Worm (Caenorhabditis elegans) whole organism, midembryonic: Measurements from ENCODE around the gene T12G3.2.

Source experiments
- T22C8.4 ChIP-seq: fragments of 200-800 bp; sonication (Bioruptor generic); IDR thresholded peaks from 2 replicates; pipeline ENCODE4 v1.3.6; 2022; ENCODE audit warnings: missing genetic modification characterization, missing compliant biosample characterization
- cog-1 ChIP-seq: sonication (generic microtip); optimal IDR thresholded peaks from 2 replicates; lab custom pipeline; 2016; ENCODE audit warnings: missing genetic modification characterization, missing compliant biosample characterization
- flt-1 ChIP-seq: fragments of 200-800 bp; sonication (Bioruptor generic); IDR thresholded peaks from 2 replicates; pipeline ENCODE4 v1.3.6; 2022; ENCODE audit warnings: missing genetic modification characterization, missing compliant biosample characterization
- klf-2 ChIP-seq: fragments of 200-800 bp; sonication (Bioruptor generic); conservative IDR thresholded peaks from 2 replicates; pipeline ENCODE4 v1.3.6; 2022; ENCODE audit warnings: missing genetic modification reagents, missing genetic modification characterization, missing compliant biosample characterization
- med-1 ChIP-seq: sonication (generic microtip); optimal IDR thresholded peaks from 2 replicates; lab custom pipeline; 2017; ENCODE audit warnings: missing genetic modification characterization, mild to moderate bottlenecking, missing compliant biosample characterization, antibody characterized with exemption, missing genetic modification reagents; ENCODE audit not compliant: insufficient read depth
- ref-1 ChIP-seq: fragments of 200-800 bp; sonication (Bioruptor generic); conservative IDR thresholded peaks from 2 replicates; pipeline ENCODE4 v1.3.6; 2022; ENCODE audit warnings: missing genetic modification reagents, missing genetic modification characterization, missing compliant biosample characterization
- tab-1 ChIP-seq: fragments of 200-800 bp; sonication (Bioruptor generic); IDR thresholded peaks from 2 replicates; pipeline ENCODE4 v1.3.6; 2022; ENCODE audit warnings: missing genetic modification characterization, missing compliant biosample characterization
- ztf-23 ChIP-seq: fragments of 200-800 bp; sonication (Bioruptor generic); IDR thresholded peaks from 2 replicates; pipeline ENCODE4 v1.3.6; 2022; ENCODE audit warnings: missing genetic modification reagents, missing genetic modification characterization, missing compliant biosample characterization
- ztf-29 ChIP-seq: fragments of 200-800 bp; sonication (Bioruptor generic); IDR thresholded peaks from 2 replicates; pipeline ENCODE4 v1.3.6; 2022; ENCODE audit warnings: missing genetic modification reagents, missing genetic modification characterization, missing compliant biosample characterization

Gene T12G3.2

DNA sequence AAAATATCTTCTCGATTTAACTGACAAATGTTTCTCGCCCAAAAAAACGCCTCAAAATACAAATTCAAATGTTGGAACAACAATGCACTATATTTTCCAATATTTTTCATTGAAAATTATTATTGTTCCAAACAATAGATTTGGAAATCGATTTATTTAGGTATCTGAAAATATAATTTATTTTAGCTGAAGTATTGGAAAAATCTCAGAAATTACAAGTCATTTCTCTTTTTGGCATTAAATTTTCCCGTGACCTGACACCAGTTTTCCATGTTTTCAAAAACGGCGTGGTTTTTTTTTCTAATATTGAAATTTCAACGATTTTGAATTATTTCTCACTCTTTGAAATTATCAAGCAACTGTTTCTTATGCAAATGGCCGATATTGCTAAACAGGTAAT, 33.6 kb downstream of the T12G3.2 start, which contains the start of gene spe-17:
TSS of gene spe-17 (plus strand) at position 301 of the 400 bp plus-strand sequence.
- no peak for TF ChIP-seq med-1 (GFP tag; lab: Kevin White, UChicago)
- TF ChIP-seq ztf-23 (GFP tag; lab: Robert Waterston, UW): no peak
- no peak for TF ChIP-seq cog-1 (tag; lab: Kevin White, UChicago)
- TF ChIP-seq flt-1 (GFP tag; lab: Robert Waterston, UW): no peak
- no peak for TF ChIP-seq tab-1 (GFP tag; lab: Robert Waterston, UW)
- TF ChIP-seq ztf-29 (GFP tag; lab: Robert Waterston, UW): no peak
- no peak for TF ChIP-seq ref-1 (GFP tag; lab: Robert Waterston, UW)
- no peak for TF ChIP-seq T22C8.4 (GFP tag; lab: Robert Waterston, UW)
- TF ChIP-seq klf-2 (GFP tag; lab: Robert Waterston, UW): no peak

DNA sequence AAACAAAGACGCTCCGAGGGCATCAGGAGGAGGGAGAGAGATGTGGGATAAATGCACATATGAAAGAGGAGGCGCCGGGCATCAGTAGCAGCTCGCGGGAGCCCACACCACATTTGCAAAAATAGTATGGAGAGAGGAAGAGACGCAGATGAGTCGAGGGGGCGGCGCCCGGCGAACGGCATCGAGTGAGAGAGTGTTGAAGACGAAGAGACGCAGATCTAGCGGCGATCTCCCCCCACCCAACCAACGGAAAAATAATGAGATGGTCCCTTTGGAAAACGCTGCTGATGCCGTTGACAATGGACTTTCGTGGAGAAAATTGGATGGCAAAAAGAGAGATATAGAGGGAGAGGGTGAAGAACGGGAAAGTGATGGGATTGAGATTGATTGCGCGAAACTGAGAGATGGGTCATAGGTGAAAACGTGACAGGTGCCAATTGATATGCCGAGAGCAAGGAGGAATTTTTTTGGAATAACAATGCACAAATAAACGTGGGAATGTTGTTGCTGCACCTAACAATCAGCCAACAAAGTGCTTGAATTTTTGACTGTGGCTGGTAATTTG, 34.2 kb downstream of the T12G3.2 start:
- TF ChIP-seq ztf-23 (GFP tag; lab: Robert Waterston, UW) (no peak), ztf-29 (GFP tag; lab: Robert Waterston, UW) (no peak), cog-1 (tag; lab: Kevin White, UChicago) (no peak), flt-1 (GFP tag; lab: Robert Waterston, UW) (no peak), med-1 (GFP tag; lab: Kevin White, UChicago) (no peak), klf-2 (GFP tag; lab: Robert Waterston, UW) (no peak), T22C8.4 (GFP tag; lab: Robert Waterston, UW) (no peak), tab-1 (GFP tag; lab: Robert Waterston, UW) (no peak), ref-1 (GFP tag; lab: Robert Waterston, UW) (no peak)

DNA sequence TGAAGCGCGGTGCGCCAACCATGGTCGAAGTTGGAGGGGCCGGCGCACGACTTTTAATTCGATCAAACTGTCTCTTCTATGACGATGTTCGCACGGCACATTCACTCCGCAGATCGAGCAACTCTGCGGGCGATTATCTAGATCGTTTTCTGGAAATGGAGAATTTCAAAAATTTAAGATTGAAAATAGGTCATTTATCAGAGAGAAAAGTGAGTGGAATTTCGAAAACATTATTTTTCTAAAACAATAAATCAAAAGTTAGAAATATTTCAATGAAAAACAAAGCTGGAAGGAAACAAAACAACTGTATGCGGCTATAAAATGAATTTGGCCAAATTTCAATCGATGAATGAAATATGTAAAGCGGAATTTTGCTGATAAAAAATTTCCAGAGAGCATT, 35.9 kb downstream of the T12G3.2 start, which contains the start of the genes ZK617.26 and unc-22:
TSS of gene ZK617.26 (minus strand) at position 101 of the 400 bp plus-strand sequence.
TSS of gene unc-22 (minus strand) at position 149 of the 400 bp plus-strand sequence.
- no peak for TF ChIP-seq ref-1 (GFP tag; lab: Robert Waterston, UW)
- TF ChIP-seq tab-1 (GFP tag; lab: Robert Waterston, UW): no peak
- TF ChIP-seq T22C8.4 (GFP tag; lab: Robert Waterston, UW): no peak
- no peak for TF ChIP-seq ztf-29 (GFP tag; lab: Robert Waterston, UW)
- no peak for TF ChIP-seq ztf-23 (GFP tag; lab: Robert Waterston, UW)
- no peak for TF ChIP-seq cog-1 (tag; lab: Kevin White, UChicago)
- TF ChIP-seq flt-1 (GFP tag; lab: Robert Waterston, UW): no peak
- TF ChIP-seq klf-2 (GFP tag; lab: Robert Waterston, UW): no peak
- TF ChIP-seq med-1 (GFP tag; lab: Kevin White, UChicago): no peak

DNA sequence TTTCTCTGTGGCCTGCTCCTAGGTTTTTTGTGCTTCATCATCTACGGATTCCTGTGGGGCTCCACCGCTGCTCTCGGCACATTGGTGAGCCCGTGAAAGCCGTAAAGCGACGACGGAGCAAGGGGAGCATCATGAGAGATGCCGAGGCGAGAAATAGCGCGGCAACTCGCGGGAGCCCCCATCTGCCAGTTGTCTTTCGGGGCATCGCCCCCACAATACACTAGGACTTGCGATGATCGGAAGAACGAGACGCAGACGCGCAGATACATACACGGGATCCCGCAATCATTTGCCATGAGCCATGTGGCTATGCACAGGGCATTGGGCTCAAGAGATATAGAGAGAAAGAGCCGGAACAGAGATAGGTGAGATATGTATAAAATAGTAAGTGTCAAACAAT, 36.4 kb downstream of the T12G3.2 start:
- TF ChIP-seq T22C8.4 (GFP tag; lab: Robert Waterston, UW): no peak
- no peak for TF ChIP-seq tab-1 (GFP tag; lab: Robert Waterston, UW)
- no peak for TF ChIP-seq ref-1 (GFP tag; lab: Robert Waterston, UW)
- TF ChIP-seq klf-2 (GFP tag; lab: Robert Waterston, UW): no peak
- no peak for TF ChIP-seq cog-1 (tag; lab: Kevin White, UChicago)
- TF ChIP-seq ztf-29 (GFP tag; lab: Robert Waterston, UW): no peak
- TF ChIP-seq ztf-23 (GFP tag; lab: Robert Waterston, UW): no peak
- TF ChIP-seq flt-1 (GFP tag; lab: Robert Waterston, UW): no peak
- TF ChIP-seq med-1 (GFP tag; lab: Kevin White, UChicago): no peak

DNA sequence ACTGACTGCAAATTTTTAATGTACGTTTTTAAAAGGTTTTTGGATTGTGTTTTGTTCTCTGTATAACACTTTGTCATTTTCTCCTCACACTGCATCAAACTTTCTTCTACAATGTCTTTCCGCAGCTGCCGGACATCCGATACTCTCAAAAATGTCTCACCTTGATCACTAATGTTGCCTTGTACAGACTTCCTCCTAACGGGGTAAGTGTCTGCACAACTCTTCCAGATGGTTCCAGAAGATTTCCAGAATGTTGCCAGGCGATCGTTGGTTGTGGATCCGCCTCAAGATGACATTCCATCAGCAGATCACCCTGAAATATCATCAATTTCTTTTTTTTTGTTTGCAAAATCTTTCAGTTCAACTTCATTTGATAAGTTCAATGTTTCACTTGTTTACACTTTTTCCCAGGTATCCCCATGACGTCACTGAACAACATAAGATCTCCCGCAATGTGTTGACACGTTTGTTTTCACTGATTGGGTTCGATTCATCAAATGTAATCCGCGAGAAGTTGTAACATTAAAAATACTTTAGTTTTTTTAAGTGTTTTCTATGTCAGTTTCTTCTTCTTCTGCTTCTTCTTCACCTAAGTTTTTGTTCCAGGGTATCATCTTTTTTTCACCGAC, 37.6 kb downstream of the T12G3.2 start:
- TF ChIP-seq tab-1 (GFP tag; lab: Robert Waterston, UW): no peak
- TF ChIP-seq klf-2 (GFP tag; lab: Robert Waterston, UW): no peak
- TF ChIP-seq med-1 (GFP tag; lab: Kevin White, UChicago): no peak
- TF ChIP-seq ref-1 (GFP tag; lab: Robert Waterston, UW): no peak
- no peak for TF ChIP-seq flt-1 (GFP tag; lab: Robert Waterston, UW)
- TF ChIP-seq ztf-29 (GFP tag; lab: Robert Waterston, UW): no peak
- no peak for TF ChIP-seq cog-1 (tag; lab: Kevin White, UChicago)
- no peak for TF ChIP-seq T22C8.4 (GFP tag; lab: Robert Waterston, UW)
- TF ChIP-seq ztf-23 (GFP tag; lab: Robert Waterston, UW): no peak

DNA sequence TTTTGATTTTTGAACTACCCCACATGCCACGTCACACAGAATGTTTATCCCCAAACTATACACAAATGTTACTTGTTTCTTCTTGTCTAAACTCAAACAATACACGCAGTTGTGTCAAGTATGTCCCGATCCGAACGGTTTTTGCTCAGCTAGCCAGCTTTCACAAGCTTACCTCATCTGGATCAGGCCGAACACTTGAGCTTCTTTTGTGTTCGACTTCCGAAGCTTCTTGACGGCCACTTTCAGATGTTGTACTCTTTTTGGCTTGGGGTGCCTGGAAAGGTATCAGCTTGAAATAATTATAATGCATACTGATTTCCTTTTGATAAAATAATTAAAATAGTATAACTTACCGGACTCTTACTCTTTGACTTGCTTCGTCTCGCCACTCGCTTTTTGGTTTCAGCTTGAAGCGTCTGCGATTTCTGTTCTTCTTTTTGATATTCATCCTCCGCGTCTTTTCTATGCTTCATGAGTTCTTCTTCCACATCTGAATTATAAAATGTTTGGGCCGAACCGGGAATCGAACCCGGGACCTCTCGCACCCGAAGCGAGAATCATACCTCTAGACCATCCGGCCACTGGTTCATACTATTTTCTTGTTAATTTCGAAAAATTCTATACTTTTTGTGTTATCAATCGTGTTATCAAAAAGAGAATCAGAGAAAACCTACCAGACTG, 41.5 kb downstream of the T12G3.2 start:
- TF ChIP-seq cog-1 (tag; lab: Kevin White, UChicago): no peak
